Worm (Caenorhabditis elegans): Measurements from ENCODE around the gene srj-54.

Gene srj-54

ce11 chrV:2836501-2836900, 23.1 kb downstream of the srj-54 start, which contains the start of gene srj-45:
Gene srj-45, minus strand, starts transcription at chrV:2836601.
- TF ChIP-seq pat-9 (tag; optimal IDR thresholded peaks at IDR 0.05) = no peak
- no peak for TF ChIP-seq pha-4 (tag; optimal IDR thresholded peaks at IDR 0.05)
- TF ChIP-seq nhr-11 (tag; optimal IDR thresholded peaks at IDR 0.05) = no peak
- no peak for TF ChIP-seq lim-6 (tag; optimal IDR thresholded peaks at IDR 0.05)
- no peak for TF ChIP-seq ceh-9 (tag; optimal IDR thresholded peaks at IDR 0.05)
- TF ChIP-seq dmd-4 (tag; optimal IDR thresholded peaks at IDR 0.05; ENCODE audit: borderline replicate concordance) = no peak
- no peak for TF ChIP-seq ceh-18 (tag; optimal IDR thresholded peaks at IDR 0.05)

ce11 chrV:2832666-2833065, 27.0 kb downstream of the srj-54 start, which contains the start of gene srj-50:
Gene srj-50, plus strand, starts transcription at chrV:2832966.
- TF ChIP-seq tbx-7 (tag; optimal IDR thresholded peaks at IDR 0.05) (no peak), nfya-1 (tag; optimal IDR thresholded peaks at IDR 0.05) (no peak), unc-86 (tag; optimal IDR thresholded peaks at IDR 0.05) (no peak), ceh-18 (tag; optimal IDR thresholded peaks at IDR 0.05) (no peak), elt-2 (tag; optimal IDR thresholded peaks at IDR 0.05) (no peak), che-1 (tag; optimal IDR thresholded peaks at IDR 0.05) (no peak), ceh-30 (tag; optimal IDR thresholded peaks at IDR 0.05) (no peak), pha-4 (tag; optimal IDR thresholded peaks at IDR 0.05) (no peak), nhr-11 (tag; optimal IDR thresholded peaks at IDR 0.05) (no peak), unc-3 (GFP tag; conservative IDR thresholded peaks at IDR 0.05) (no peak), unc-3 (tag; optimal IDR thresholded peaks at IDR 0.05) (no peak), hlh-30 (tag; optimal IDR thresholded peaks at IDR 0.05; ENCODE audit: insufficient read depth) (no peak), ceh-2 (tag; optimal IDR thresholded peaks at IDR 0.05) (no peak), sox-2 (GFP tag; IDR thresholded peaks at IDR 0.05) (no peak), hlh-6 (tag; optimal IDR thresholded peaks at IDR 0.05) (no peak), ceh-22 (tag; optimal IDR thresholded peaks at IDR 0.05) (no peak), dmd-4 (tag; optimal IDR thresholded peaks at IDR 0.05; ENCODE audit: borderline replicate concordance) (no peak), gmeb-2 (tag; optimal IDR thresholded peaks at IDR 0.05) (no peak), zip-5 (tag; optimal IDR thresholded peaks at IDR 0.05) (no peak), hlh-13 (GFP tag; optimal IDR thresholded peaks at IDR 0.05) (no peak), unc-42 (tag; optimal IDR thresholded peaks at IDR 0.05) (no peak)

ce11 chrV:2830817-2831216, 28.8 kb downstream of the srj-54 start, which contains the start of gene srw-2:
Gene srw-2, plus strand, starts transcription at chrV:2830878.
- no peak for TF ChIP-seq ref-2 (tag; optimal IDR thresholded peaks at IDR 0.05)
- no peak for TF ChIP-seq K02D7.2 (tag; optimal IDR thresholded peaks at IDR 0.05)
- no peak for TF ChIP-seq eyg-1 (tag; optimal IDR thresholded peaks at IDR 0.05)
- TF ChIP-seq hlh-15 (tag; optimal IDR thresholded peaks at IDR 0.05) = no peak
- no peak for TF ChIP-seq fkh-10 (GFP tag; optimal IDR thresholded peaks at IDR 0.05)
- no peak for TF ChIP-seq odd-2 (tag; optimal IDR thresholded peaks at IDR 0.05)
- no peak for TF ChIP-seq pat-9 (tag; optimal IDR thresholded peaks at IDR 0.05)
- TF ChIP-seq pros-1 (tag; optimal IDR thresholded peaks at IDR 0.05) = no peak
- no peak for TF ChIP-seq che-1 (tag; optimal IDR thresholded peaks at IDR 0.05)
- no peak for TF ChIP-seq nhr-11 (tag; optimal IDR thresholded peaks at IDR 0.05)
- TF ChIP-seq fax-1 (tag; optimal IDR thresholded peaks at IDR 0.05) = no peak

- TF ChIP-seq unc-42 (tag; optimal IDR thresholded peaks at IDR 0.05) = peak; percentile 1
- no peak for TF ChIP-seq elt-4 (tag; optimal IDR thresholded peaks at IDR 0.05)
- no peak for TF ChIP-seq lin-11 (tag; optimal IDR thresholded peaks at IDR 0.05)
These were observed 32.8 kb downstream of the srj-54 start, which contains the start of gene T03D3.5 for ce11 chrV:2826815-2827214. Gene T03D3.5, minus strand, starts transcription at chrV:2826835.

ce11 chrV:2825978-2826377, 33.7 kb downstream of the srj-54 start:
- TF ChIP-seq madf-2 (tag; optimal IDR thresholded peaks at IDR 0.05) (no peak), dve-1 (tag; optimal IDR thresholded peaks at IDR 0.05) (peak; percentile 85)
